Worm (Caenorhabditis elegans): Measurements from ENCODE around the gene F59A2.5.

Gene F59A2.5

DNA sequence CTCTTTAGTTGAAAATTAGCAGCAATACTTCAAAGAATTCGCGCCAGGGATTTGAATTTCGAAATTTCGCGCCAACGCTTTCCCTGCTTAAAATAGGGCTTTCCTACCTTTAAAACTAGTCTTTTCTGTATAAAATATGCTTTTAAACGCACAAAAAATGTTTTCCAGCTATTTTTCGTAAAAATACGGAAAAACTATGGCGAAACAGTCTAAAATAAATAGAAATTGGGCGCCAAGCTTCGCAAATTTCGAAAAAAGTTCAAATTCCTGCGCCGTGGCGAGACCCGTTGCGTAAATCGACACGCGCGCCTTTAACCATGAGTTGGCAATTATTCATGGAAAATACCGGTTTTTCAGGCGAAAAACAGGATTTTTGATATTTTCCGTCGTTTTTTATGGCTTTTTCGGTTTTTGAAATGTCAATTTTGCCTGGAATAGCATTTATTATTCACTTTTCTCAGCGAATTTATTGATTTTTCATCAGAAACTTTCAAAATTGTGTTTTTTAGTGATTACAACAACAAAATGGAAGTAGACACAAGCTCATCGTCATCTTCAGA lies at the start of gene F59A2.5, which contains the start of gene npp-9 (continued):
- TF ChIP-seq lin-14 (GFP tag; optimal IDR thresholded peaks at IDR 0.05) (no peak), fkh-4 (tag; optimal IDR thresholded peaks at IDR 0.05; ENCODE audit: borderline replicate concordance) (no peak), mdl-1 (tag; optimal IDR thresholded peaks at IDR 0.05) (peak in 1 of 2 experiments; percentile 12), jun-1 (tag; optimal IDR thresholded peaks at IDR 0.05) (peak; percentile 46), tlp-1 (tag; optimal IDR thresholded peaks at IDR 0.05) (no peak), lsy-2 (tag; optimal IDR thresholded peaks at IDR 0.05) (peak; percentile 55 to 76), unc-30 (tag; optimal IDR thresholded peaks at IDR 0.05) (no peak), elt-3 (tag; optimal IDR thresholded peaks at IDR 0.05) (no peak), snpc-4 (tag; optimal IDR thresholded peaks at IDR 0.05) (no peak), lin-13 (GFP tag; optimal IDR thresholded peaks at IDR 0.05) (peak; percentile 31), C16A3.4 (tag; optimal IDR thresholded peaks at IDR 0.05) (no peak), hlh-17 (GFP tag; optimal IDR thresholded peaks at IDR 0.05; ENCODE audit: borderline replicate concordance) (no peak), pag-3 (tag; optimal IDR thresholded peaks at IDR 0.05; ENCODE audit: borderline replicate concordance, insufficient read depth) (no peak), nhr-90 (tag; optimal IDR thresholded peaks at IDR 0.05; ENCODE audit: poor library complexity) (no peak), egl-27 (tag; optimal IDR thresholded peaks at IDR 0.05) (no peak), pqm-1 (tag; optimal IDR thresholded peaks at IDR 0.05) (no peak), sup-37 (GFP tag; optimal IDR thresholded peaks at IDR 0.05) (no peak), nhr-19 (GFP tag; conservative IDR thresholded peaks at IDR 0.05) (peak; percentile 34), blmp-1 (tag; optimal IDR thresholded peaks at IDR 0.05) (peak; percentile 40)

DNA sequence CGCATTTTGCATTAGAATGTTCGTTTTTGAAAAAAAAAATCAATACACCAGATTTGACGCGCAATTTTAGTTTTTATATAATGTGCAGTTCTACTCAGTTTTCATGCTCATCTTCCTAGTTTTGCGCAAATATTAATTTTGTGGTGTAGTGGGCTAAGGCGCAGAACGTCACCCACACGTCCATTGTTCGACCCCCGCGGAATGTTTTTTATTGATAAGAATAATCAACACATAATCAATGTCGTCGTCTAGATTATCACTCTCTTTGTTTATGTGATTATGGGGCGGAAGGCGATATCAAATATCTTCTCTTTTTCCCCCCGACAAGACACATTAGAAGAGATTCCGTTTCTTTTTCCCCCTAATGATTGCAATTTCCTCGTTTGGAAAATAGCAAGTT lies 48.9 kb upstream of the F59A2.5 start:
- TF ChIP-seq blmp-1 (tag; optimal IDR thresholded peaks at IDR 0.05) (peak; percentile 71), lin-35 (GFP tag; optimal IDR thresholded peaks at IDR 0.05) (peak in 1 of 2 experiments; percentile 1), elt-3 (tag; optimal IDR thresholded peaks at IDR 0.05) (peak in 5 of 6 experiments; percentile 13 to 81 (median 64)), efl-1 (optimal IDR thresholded peaks at IDR 0.05) (no peak), efl-1 (GFP tag; optimal IDR thresholded peaks at IDR 0.05 in 1 of 2) (peak in 1 of 2 experiments; percentile 58), nhr-12 (tag; optimal IDR thresholded peaks at IDR 0.05) (no peak)

DNA sequence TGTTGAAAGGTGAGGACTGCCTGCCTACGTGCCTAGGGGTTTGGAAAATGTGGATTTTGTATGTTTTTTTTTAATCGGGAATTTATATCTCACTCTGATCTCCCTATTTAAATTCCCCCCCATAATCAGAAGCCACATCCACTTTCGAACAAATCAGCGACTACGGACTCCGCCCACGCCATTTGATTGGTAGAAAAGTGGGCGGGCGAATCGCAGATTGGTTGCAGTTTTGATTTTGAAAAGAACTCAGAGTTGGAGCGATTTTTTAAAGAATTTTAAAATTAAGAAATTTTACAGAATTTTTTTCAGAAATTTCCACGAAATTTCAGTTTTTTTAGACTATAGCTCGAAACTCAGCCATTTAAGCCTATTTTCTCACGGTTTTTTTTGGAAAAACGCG lies 44.6 kb upstream of the F59A2.5 start:
- TF ChIP-seq C34B4.2 (tag; optimal IDR thresholded peaks at IDR 0.05), result no peak
- TF ChIP-seq zag-1 (tag; optimal IDR thresholded peaks at IDR 0.05), result no peak
- TF ChIP-seq nhr-85 (tag), result peak; percentile 3

DNA sequence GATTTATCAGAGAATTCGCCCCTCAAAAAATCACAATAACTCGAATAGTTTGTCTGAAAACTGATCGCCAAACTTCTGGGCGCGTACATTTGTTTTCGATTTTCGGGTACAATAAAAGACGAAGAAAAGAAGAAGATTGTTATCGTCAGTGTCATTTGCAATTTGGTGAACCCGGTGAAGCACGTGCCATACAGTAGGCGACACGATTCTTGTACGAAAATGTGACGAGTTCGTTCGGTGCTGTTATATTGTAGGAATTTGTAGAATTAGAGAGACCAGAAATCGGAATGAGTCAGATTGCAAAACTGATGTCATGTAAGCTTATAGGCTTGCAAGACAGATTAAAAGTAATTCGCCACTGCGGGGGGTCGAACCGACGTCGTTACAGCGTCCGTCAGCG lies 36.9 kb upstream of the F59A2.5 start:
- no peak for TF ChIP-seq sup-37 (GFP tag; optimal IDR thresholded peaks at IDR 0.05)
- no peak for TF ChIP-seq unc-62 (GFP tag; optimal IDR thresholded peaks at IDR 0.05)
- TF ChIP-seq ceh-8 (GFP tag; optimal IDR thresholded peaks at IDR 0.05), result no peak
- TF ChIP-seq nhr-12 (tag; optimal IDR thresholded peaks at IDR 0.05), result no peak
- no peak for TF ChIP-seq unc-86 (tag; optimal IDR thresholded peaks at IDR 0.05)
- TF ChIP-seq nhr-77 (tag; optimal IDR thresholded peaks at IDR 0.05), result no peak
- no peak for TF ChIP-seq pqm-1 (tag; optimal IDR thresholded peaks at IDR 0.05)
- TF ChIP-seq skn-1 (tag; optimal IDR thresholded peaks at IDR 0.05), result no peak
- no peak for TF ChIP-seq C16A3.4 (tag; optimal IDR thresholded peaks at IDR 0.05)
- peak; percentile 27 for TF ChIP-seq blmp-1 (tag; optimal IDR thresholded peaks at IDR 0.05)
- no peak for TF ChIP-seq F16B12.6 (tag; optimal IDR thresholded peaks at IDR 0.05)
- TF ChIP-seq pag-3 (tag; optimal IDR thresholded peaks at IDR 0.05; ENCODE audit: borderline replicate concordance, insufficient read depth), result no peak
- peak in 1 of 2 experiments; percentile 6 for TF ChIP-seq lsy-2 (tag; optimal IDR thresholded peaks at IDR 0.05)
- TF ChIP-seq mdl-1 (tag; optimal IDR thresholded peaks at IDR 0.05), result peak in 1 of 2 experiments; percentile 49
- TF ChIP-seq nhr-71 (tag; optimal IDR thresholded peaks at IDR 0.05), result no peak
- TF ChIP-seq nhr-90 (tag; optimal IDR thresholded peaks at IDR 0.05; ENCODE audit: poor library complexity), result no peak
- no peak for TF ChIP-seq fkh-4 (tag; optimal IDR thresholded peaks at IDR 0.05; ENCODE audit: borderline replicate concordance)
- no peak for TF ChIP-seq hpl-2 (GFP tag; optimal IDR thresholded peaks at IDR 0.05)
- no peak for TF ChIP-seq tbx-2 (tag; optimal IDR thresholded peaks at IDR 0.05)
- TF ChIP-seq hlh-4 (tag; optimal IDR thresholded peaks at IDR 0.05), result no peak
- peak; percentile 75 for TF ChIP-seq nhr-85 (tag)
- TF ChIP-seq ama-1 (optimal IDR thresholded peaks at IDR 0.05), result no peak
- TF ChIP-seq lir-3 (tag; optimal IDR thresholded peaks at IDR 0.05; ENCODE audit: poor library complexity), result no peak
- no peak for TF ChIP-seq dpl-1 (GFP tag; optimal IDR thresholded peaks at IDR 0.05)
- TF ChIP-seq aly-2 (tag; optimal IDR thresholded peaks at IDR 0.05), result no peak
- TF ChIP-seq nhr-19 (GFP tag; conservative IDR thresholded peaks at IDR 0.05), result no peak
- TF ChIP-seq lin-35 (GFP tag; optimal IDR thresholded peaks at IDR 0.05), result peak in 1 of 2 experiments; percentile 8
- no peak for TF ChIP-seq nhr-28 (tag; optimal IDR thresholded peaks at IDR 0.05)
- TF ChIP-seq mef-2 (tag; optimal IDR thresholded peaks at IDR 0.05), result no peak
- TF ChIP-seq unc-130 (tag; optimal IDR thresholded peaks at IDR 0.05), result no peak
- peak; percentile 20 for TF ChIP-seq lin-14 (GFP tag; optimal IDR thresholded peaks at IDR 0.05)
- TF ChIP-seq pax-3 (tag; optimal IDR thresholded peaks at IDR 0.05), result no peak
- no peak for TF ChIP-seq lin-39 (tag; optimal IDR thresholded peaks at IDR 0.05)
